Fruit fly (Drosophila melanogaster) whole organism, prepupa: ENCODE measurements around the gene Mst27D.
A peak's percentile ranks its signal among the peaks of the same experiment; 100 is the strongest.

Source experiments
- Blimp-1 ChIP-seq: fragments of 200-800 bp; sonication (Bioruptor generic); optimal IDR thresholded peaks from 3 replicates; lab custom pipeline; 2017; ENCODE audit warnings: missing biosample characterization, missing genetic modification characterization, mild to moderate bottlenecking, moderate library complexity, missing genetic modification reagents
- CG10631 ChIP-seq: fragments of 200-800 bp; sonication (Bioruptor generic); optimal IDR thresholded peaks from 2 replicates; lab custom pipeline; 2016; ENCODE audit warnings: missing biosample characterization, missing genetic modification characterization
- CG10669 ChIP-seq: fragments of 200-800 bp; sonication (Bioruptor generic); optimal IDR thresholded peaks from 3 replicates; lab custom pipeline; 2018; ENCODE audit warnings: missing biosample characterization, mild to moderate bottlenecking, missing genetic modification characterization, moderate library complexity
- CG1621 ChIP-seq: fragments of 200-800 bp; sonication (Bioruptor generic); optimal IDR thresholded peaks from 3 replicates; lab custom pipeline; 2018; ENCODE audit warnings: missing biosample characterization, mild to moderate bottlenecking, missing genetic modification characterization
- CG3032 ChIP-seq: fragments of 200-800 bp; optimal IDR thresholded peaks from 2 replicates; lab custom pipeline; 2019; ENCODE audit warnings: missing biosample characterization, mild to moderate bottlenecking, missing genetic modification characterization, moderate library complexity
- CG32006 ChIP-seq: fragments of 200-800 bp; sonication (Bioruptor generic); optimal IDR thresholded peaks from 3 replicates; lab custom pipeline; 2017; ENCODE audit warnings: missing biosample characterization, mild to moderate bottlenecking, missing genetic modification characterization
- CG34406 ChIP-seq: fragments of 200-800 bp; sonication (Bioruptor generic); optimal IDR thresholded peaks from 3 replicates; lab custom pipeline; 2016; ENCODE audit warnings: missing biosample characterization, missing genetic modification characterization
- CG3919 ChIP-seq: fragments of 200-800 bp; sonication (Bioruptor generic); optimal IDR thresholded peaks from 3 replicates; lab custom pipeline; 2016; ENCODE audit warnings: missing biosample characterization, missing genetic modification characterization
- CG4318 ChIP-seq: fragments of 200-800 bp; sonication (Bioruptor generic); optimal IDR thresholded peaks from 3 replicates; lab custom pipeline; 2017; ENCODE audit warnings: missing biosample characterization, mild to moderate bottlenecking, missing genetic modification characterization
- CG6163 ChIP-seq: fragments of 200-800 bp; sonication (Bioruptor generic); IDR thresholded peaks from 3 replicates; pipeline ENCODE4 v1.3.6; 2022; ENCODE audit warnings: missing biosample characterization, missing genetic modification characterization
- CG6792 ChIP-seq: fragments of 200-800 bp; sonication (Bioruptor generic); optimal IDR thresholded peaks from 3 replicates; lab custom pipeline; 2016; ENCODE audit warnings: missing biosample characterization, missing genetic modification characterization
- CG6808 ChIP-seq: fragments of 200-800 bp; sonication (Bioruptor generic); optimal IDR thresholded peaks from 3 replicates; lab custom pipeline; 2017; ENCODE audit warnings: missing biosample characterization, missing genetic modification characterization, mild to moderate bottlenecking, moderate library complexity, missing genetic modification reagents
- CG6854 ChIP-seq: fragments of 200-800 bp; sonication (Bioruptor generic); optimal IDR thresholded peaks from 2 replicates; lab custom pipeline; 2017; ENCODE audit warnings: missing biosample characterization, mild to moderate bottlenecking, missing genetic modification characterization
- CG8119 ChIP-seq: fragments of 200-800 bp; sonication (Bioruptor generic); IDR thresholded peaks from 3 replicates; pipeline ENCODE4 v1.3.6; 2022; ENCODE audit warnings: missing biosample characterization, missing genetic modification characterization
- CG8319 ChIP-seq: fragments of 200-800 bp; sonication (Bioruptor generic); optimal IDR thresholded peaks from 3 replicates; lab custom pipeline; 2016; ENCODE audit warnings: missing biosample characterization, missing genetic modification characterization
- CG8632 ChIP-seq: fragments of 200-800 bp; sonication (Bioruptor generic); optimal IDR thresholded peaks from 3 replicates; lab custom pipeline; 2016; ENCODE audit warnings: missing biosample characterization, missing genetic modification characterization
- Eip75B ChIP-seq: fragments of 200-800 bp; sonication (Bioruptor generic); optimal IDR thresholded peaks from 3 replicates; lab custom pipeline; 2016; ENCODE audit warnings: missing biosample characterization, missing genetic modification characterization
- Eip78C ChIP-seq: fragments of 200-800 bp; sonication (Bioruptor generic); peaks from one replicate; lab custom pipeline; 2016; ENCODE audit warnings: missing biosample characterization, missing genetic modification characterization
- Eip93F ChIP-seq: fragments of 200-800 bp; sonication (Bioruptor generic); optimal IDR thresholded peaks from 2 replicates; lab custom pipeline; 2016; ENCODE audit warnings: missing biosample characterization, mild to moderate bottlenecking, missing genetic modification characterization
- Ets96B ChIP-seq: fragments of 200-800 bp; optimal IDR thresholded peaks from 2 replicates; lab custom pipeline; 2019; ENCODE audit warnings: missing biosample characterization, mild to moderate bottlenecking, missing genetic modification characterization, moderate library complexity
- Gug ChIP-seq: fragments of 200-800 bp; sonication (Bioruptor generic); IDR thresholded peaks from 2 replicates; pipeline ENCODE4 v1.3.6; 2022; ENCODE audit warnings: missing biosample characterization, missing genetic modification characterization
- Hr39 ChIP-seq: fragments of 200-800 bp; sonication (Bioruptor generic); optimal IDR thresholded peaks from 2 replicates; lab custom pipeline; 2016; ENCODE audit warnings: missing biosample characterization, missing genetic modification characterization
- Hr4 ChIP-seq: fragments of 200-800 bp; sonication (Bioruptor generic); optimal IDR thresholded peaks from 3 replicates; lab custom pipeline; 2016; ENCODE audit warnings: missing biosample characterization, missing genetic modification characterization
- Lpt ChIP-seq: fragments of 200-800 bp; sonication (Bioruptor generic); optimal IDR thresholded peaks from 3 replicates; lab custom pipeline; 2016; ENCODE audit warnings: missing biosample characterization, missing genetic modification characterization
- Met ChIP-seq: fragments of 200-800 bp; sonication (Bioruptor generic); optimal IDR thresholded peaks from 3 replicates; lab custom pipeline; 2016; ENCODE audit warnings: missing biosample characterization, missing genetic modification characterization
- OdsH ChIP-seq: fragments of 200-800 bp; sonication (Bioruptor generic); optimal IDR thresholded peaks from 3 replicates; lab custom pipeline; 2016; ENCODE audit warnings: missing biosample characterization, missing genetic modification characterization
- Sox102F ChIP-seq: fragments of 200-800 bp; sonication (Bioruptor generic); optimal IDR thresholded peaks from 2 replicates; lab custom pipeline; 2016; ENCODE audit warnings: missing biosample characterization, mild to moderate bottlenecking, missing genetic modification characterization
- Sox15 ChIP-seq: fragments of 200-800 bp; sonication (Bioruptor generic); optimal IDR thresholded peaks from 3 replicates; lab custom pipeline; 2016; ENCODE audit warnings: missing biosample characterization, missing genetic modification characterization
- achi ChIP-seq: fragments of 200-800 bp; sonication (Bioruptor generic); optimal IDR thresholded peaks from 3 replicates; lab custom pipeline; 2016; ENCODE audit warnings: missing biosample characterization, missing genetic modification characterization
- acj6 ChIP-seq: fragments of 200-800 bp; sonication (Bioruptor generic); optimal IDR thresholded peaks from 3 replicates; lab custom pipeline; 2016; ENCODE audit warnings: missing biosample characterization, missing genetic modification characterization
- cyc ChIP-seq: fragments of 200-800 bp; sonication (Bioruptor generic); optimal IDR thresholded peaks from 3 replicates; lab custom pipeline; 2016; ENCODE audit warnings: missing biosample characterization, missing genetic modification characterization
- eg ChIP-seq: fragments of 200-800 bp; sonication (Bioruptor generic); IDR thresholded peaks from 3 replicates; pipeline ENCODE4 v1.3.6; 2022; ENCODE audit warnings: missing biosample characterization, missing genetic modification characterization
- esn ChIP-seq: fragments of 200-800 bp; sonication (Bioruptor generic); optimal IDR thresholded peaks from 2 replicates; lab custom pipeline; 2016; ENCODE audit warnings: missing biosample characterization, mild to moderate bottlenecking, missing genetic modification characterization, moderate library complexity
- fkh ChIP-seq: fragments of 200-800 bp; sonication (Bioruptor generic); optimal IDR thresholded peaks from 3 replicates; lab custom pipeline; 2017; ENCODE audit warnings: missing biosample characterization, mild to moderate bottlenecking, missing genetic modification characterization, moderate library complexity
- lz ChIP-seq: fragments of 200-800 bp; sonication (Bioruptor generic); optimal IDR thresholded peaks from 3 replicates; lab custom pipeline; 2016; ENCODE audit warnings: missing biosample characterization, missing genetic modification characterization
- net ChIP-seq: fragments of 200-800 bp; sonication (Bioruptor generic); optimal IDR thresholded peaks from 3 replicates; lab custom pipeline; 2016; ENCODE audit warnings: missing biosample characterization, missing genetic modification characterization
- pdm3 ChIP-seq: fragments of 200-800 bp; sonication (Bioruptor generic); optimal IDR thresholded peaks from 3 replicates; lab custom pipeline; 2016; ENCODE audit warnings: missing biosample characterization, missing genetic modification characterization
- salr ChIP-seq, 2 experiments: fragments of 200-800 bp; sonication (Bioruptor generic); optimal IDR thresholded peaks; 3 replicates each; lab custom pipeline; 2016 to 2018; ENCODE audit warnings: missing biosample characterization in 2 of 2, missing genetic modification characterization in 2 of 2, mild to moderate bottlenecking in 1 of 2
- ss ChIP-seq, 2 experiments: fragments of 200-800 bp; sonication (Bioruptor generic); optimal IDR thresholded peaks; 2 replicates in 1 of 2; 3 replicates in 1 of 2; lab custom pipeline; 2017 to 2018; ENCODE audit warnings: mild to moderate bottlenecking in 2 of 2, missing biosample characterization in 2 of 2, missing genetic modification characterization in 2 of 2, moderate library complexity in 1 of 2
- svp ChIP-seq: fragments of 200-800 bp; sonication (Bioruptor generic); peaks from one replicate; lab custom pipeline; 2016; ENCODE audit warnings: missing biosample characterization, missing genetic modification characterization
- topi ChIP-seq: fragments of 200-800 bp; sonication (Bioruptor generic); optimal IDR thresholded peaks from 3 replicates; lab custom pipeline; 2016; ENCODE audit warnings: missing biosample characterization, missing genetic modification characterization

Mst27D gene

DNA sequence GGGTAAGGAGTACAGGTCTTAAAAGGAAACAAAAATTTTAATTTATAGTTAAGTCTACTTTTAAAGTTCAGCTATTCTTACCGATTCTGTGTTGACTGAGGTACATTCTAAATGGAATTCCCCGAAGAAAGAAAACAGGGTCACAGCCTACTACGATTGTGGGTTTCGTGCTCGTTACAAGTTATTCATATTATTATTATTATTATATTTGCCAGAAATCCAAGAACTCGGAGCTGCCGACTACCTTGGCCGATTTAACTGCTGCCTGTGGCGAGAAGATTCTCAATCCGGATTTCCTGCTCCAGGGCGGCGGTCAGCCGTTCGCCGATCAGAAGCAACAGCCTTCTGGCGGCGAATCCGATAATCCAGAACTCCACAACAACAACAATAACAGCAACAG lies at the start of gene Mst27D:
TSS of gene Mst27D (minus strand) at position 101 of the 400 bp plus-strand sequence.
- no peak for TF ChIP-seq Eip93F (GFP tag; lab: Kevin White, UChicago)
- TF ChIP-seq, all 60 proteins: peak for 0

DNA sequence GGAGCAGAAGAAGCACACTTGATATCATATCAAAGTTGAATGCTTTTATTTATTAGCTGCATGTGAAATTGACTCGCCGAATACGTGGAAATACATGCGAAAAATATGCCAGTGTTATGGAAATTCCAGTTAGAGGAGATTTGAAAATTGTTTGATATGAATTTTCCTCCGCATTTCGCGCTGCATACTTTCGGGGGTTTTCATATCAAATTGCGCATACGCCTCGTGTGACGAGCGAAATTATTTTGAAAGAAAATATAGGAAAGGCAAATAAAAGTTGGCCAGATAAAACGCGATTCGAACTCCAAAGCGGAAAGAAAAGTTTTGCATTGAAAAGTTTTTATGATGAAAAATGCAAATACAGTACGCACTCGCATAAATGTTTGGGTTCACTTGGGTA lies 49.7 kb upstream of the Mst27D start:
- no peak for TF ChIP-seq Eip93F (GFP tag; lab: Kevin White, UChicago)
- no peak for TF ChIP-seq CG6808 (GFP tag; lab: Kevin White, UChicago)
- TF ChIP-seq eg, result no peak
- TF ChIP-seq Met (GFP tag; lab: Kevin White, UChicago), result no peak
- TF ChIP-seq Sox15, result no peak
- no peak for TF ChIP-seq CG6854 (GFP tag; lab: Kevin White, UChicago)
- TF ChIP-seq CG1621, result no peak
- no peak for TF ChIP-seq CG8632 (GFP tag; lab: Kevin White, UChicago)
- no peak for TF ChIP-seq acj6 (GFP tag; lab: Kevin White, UChicago)
- TF ChIP-seq ss (GFP tag; optimal IDR thresholded peaks at IDR 0.05; lab: Kevin White, UChicago), result no peak
- no peak for TF ChIP-seq Hr4 (GFP tag; lab: Kevin White, UChicago)
- no peak for TF ChIP-seq CG8119 (GFP tag; lab: Robert Waterston, UW)
- TF ChIP-seq CG8319 (GFP tag; lab: Kevin White, UChicago), result no peak
- no peak for TF ChIP-seq CG10669 (GFP tag; lab: Kevin White, UChicago)

DNA sequence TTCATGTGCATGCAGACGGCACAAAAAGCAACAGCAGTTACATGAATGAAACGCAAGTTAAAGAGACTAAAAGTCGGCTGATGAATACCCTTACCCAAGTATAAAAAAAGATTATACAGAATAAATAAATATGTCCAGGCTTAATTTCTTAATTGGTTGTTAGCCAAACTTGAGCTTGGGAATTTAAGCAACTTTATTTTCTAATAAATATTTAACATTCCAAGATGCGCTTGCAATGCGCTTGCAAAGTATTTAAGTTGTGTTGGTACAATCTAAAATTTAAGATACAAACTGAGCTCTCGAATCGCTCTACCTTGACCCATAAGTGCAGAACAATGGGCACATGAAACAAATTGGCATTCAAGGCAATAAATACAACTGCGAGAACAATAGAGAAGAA lies 47.2 kb upstream of the Mst27D start:
- TF ChIP-seq Eip78C (GFP tag; lab: Kevin White, UChicago) (peak; percentile 67), CG32006 (peak; percentile 46), Lpt (no peak), Ets96B (peak; percentile 5), CG34406 (peak; percentile 4), pdm3 (peak; percentile 10), topi (GFP tag; lab: Kevin White, UChicago) (peak; percentile 18), Blimp-1 (GFP tag; lab: Kevin White, UChicago) (no peak), Met (GFP tag; lab: Kevin White, UChicago) (peak; percentile 12), Hr39 (GFP tag; lab: Kevin White, UChicago) (no peak), OdsH (GFP tag; lab: Kevin White, UChicago) (peak; percentile 18), lz (GFP tag; lab: Kevin White, UChicago) (no peak), CG8119 (GFP tag; lab: Robert Waterston, UW) (peak; percentile 53; the same call in 2 of the 3 replicates), CG3919 (GFP tag; lab: Kevin White, UChicago) (peak; percentile 10), svp (GFP tag; lab: Kevin White, UChicago) (peak; percentile 69), salr (GFP tag; optimal IDR thresholded peaks at IDR 0.05; lab: Kevin White, UChicago) (no peak), Hr4 (GFP tag; lab: Kevin White, UChicago) (peak; percentile 13), esn (peak; percentile 2)

DNA sequence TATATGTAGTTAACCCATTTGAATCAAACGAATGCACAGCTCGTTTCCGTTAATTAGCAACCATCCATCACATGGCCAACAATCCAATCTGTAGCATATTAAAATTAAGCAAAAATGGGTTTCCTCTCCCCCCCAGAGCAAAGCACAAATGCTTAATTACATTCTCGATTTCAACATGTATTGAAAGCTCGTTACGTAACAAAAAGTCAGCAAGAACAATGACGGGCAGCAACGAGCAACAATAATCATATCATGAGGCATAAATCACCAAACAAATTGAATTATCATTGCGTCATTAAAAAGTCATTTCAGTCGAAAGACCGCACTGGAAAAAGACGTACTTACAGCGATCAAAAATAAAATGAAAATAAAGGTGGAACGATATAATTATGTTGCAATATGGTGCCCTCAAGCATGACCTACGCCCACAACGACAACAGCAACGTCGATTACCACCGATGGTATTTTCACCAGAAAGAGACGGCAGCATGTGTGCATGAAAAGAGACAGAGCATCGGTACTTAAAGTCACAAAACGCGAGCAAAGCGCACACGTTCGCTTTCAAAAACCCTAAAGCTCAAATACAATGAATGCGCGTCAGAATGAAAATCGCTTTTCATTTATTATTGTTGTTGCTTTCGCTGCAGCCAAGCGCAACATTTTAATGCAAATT lies 45.8 kb upstream of the Mst27D start:
- TF ChIP-seq svp (GFP tag; lab: Kevin White, UChicago), result peak; percentile 63
- TF ChIP-seq achi (GFP tag; lab: Kevin White, UChicago), result no peak
- no peak for TF ChIP-seq Eip78C (GFP tag; lab: Kevin White, UChicago)

DNA sequence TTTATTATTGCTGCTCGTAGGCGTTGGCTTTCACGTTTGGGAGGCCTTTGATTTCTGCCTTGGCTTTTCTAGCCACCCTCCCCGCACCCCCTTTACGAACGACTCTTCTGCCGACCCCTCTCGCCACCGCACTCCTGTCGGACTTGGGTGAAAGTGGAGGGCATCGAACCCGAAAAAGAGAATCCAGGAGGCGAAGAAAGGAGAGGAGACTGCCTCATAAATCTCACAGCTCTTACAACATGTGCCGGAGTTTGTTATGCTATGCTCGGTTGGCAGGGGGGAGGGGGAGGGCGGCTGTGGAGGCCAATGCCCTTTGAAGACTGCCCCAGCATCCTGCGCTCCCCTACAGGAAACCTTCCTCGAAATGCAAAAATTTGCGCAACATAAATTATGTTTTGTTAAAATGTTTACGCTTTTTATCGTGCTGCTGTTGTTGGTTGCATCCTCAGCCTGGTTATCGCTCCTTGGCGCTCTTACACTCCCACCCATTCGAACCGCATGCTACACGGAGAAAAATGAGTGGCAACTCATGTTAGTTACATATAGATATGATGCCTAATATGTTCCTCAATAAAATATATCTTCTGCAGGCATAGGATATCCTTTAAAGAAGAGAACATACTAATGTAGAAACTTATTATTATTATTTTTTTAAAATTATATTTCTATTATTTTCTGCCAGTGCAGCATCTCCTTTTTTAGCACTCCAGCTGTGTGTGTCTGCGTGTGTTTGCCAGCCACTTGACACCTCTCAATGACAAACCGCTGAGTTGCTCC lies 43.7 kb upstream of the Mst27D start:
- peak; percentile 5 for TF ChIP-seq CG4318
- TF ChIP-seq CG1621, result peak; percentile 31
- TF ChIP-seq svp (GFP tag; lab: Kevin White, UChicago), result peak; percentile 87
- peak; percentile 59 for TF ChIP-seq eg
- TF ChIP-seq Gug (GFP tag; lab: Robert Waterston, UW), result no peak
- TF ChIP-seq net (GFP tag; lab: Kevin White, UChicago), result peak; percentile 28
- peak; percentile 72 for TF ChIP-seq CG10631 (GFP tag; lab: Kevin White, UChicago)
- peak; percentile 65 for TF ChIP-seq topi (GFP tag; lab: Kevin White, UChicago)
- peak; percentile 54 for TF ChIP-seq CG32006
- peak; percentile 76 for TF ChIP-seq CG3032 (tag; lab: Kevin White, UChicago)
- peak; percentile 63 for TF ChIP-seq cyc (GFP tag; lab: Kevin White, UChicago)
- TF ChIP-seq CG6163 (GFP tag; lab: Robert Waterston, UW), result peak; percentile 76
- peak; percentile 16 for TF ChIP-seq Blimp-1 (GFP tag; lab: Kevin White, UChicago)
- TF ChIP-seq CG6792 (GFP tag; lab: Kevin White, UChicago), result peak; percentile 64
- TF ChIP-seq Sox102F, result peak; percentile 62
- peak; percentile 35 for TF ChIP-seq Eip75B (GFP tag; lab: Kevin White, UChicago)
- TF ChIP-seq OdsH (GFP tag; lab: Kevin White, UChicago), result peak; percentile 64
- no peak for TF ChIP-seq fkh (GFP tag; lab: Kevin White, UChicago)
